Fruit fly (Drosophila melanogaster) whole organism, embryonic: ENCODE measurements around the gene CG8673.

ENCODE experiments used
- ATbp ChIP-seq: fragments of 200-800 bp; sonication (Bioruptor generic); optimal IDR thresholded peaks from 2 replicates; lab custom pipeline; 2017; ENCODE audit warnings: missing biosample characterization, mild to moderate bottlenecking, missing genetic modification characterization, missing genetic modification reagents
- Atf-2 ChIP-seq: fragments of 200-800 bp; sonication (Bioruptor generic); optimal IDR thresholded peaks from 2 replicates; lab custom pipeline; 2016; ENCODE audit warnings: missing biosample characterization, missing genetic modification characterization
- Awh ChIP-seq: fragments of 200-800 bp; sonication (Bioruptor generic); IDR thresholded peaks from 2 replicates; pipeline ENCODE4, ENCODE4 v1.3.6; 2022; ENCODE audit warnings: missing biosample characterization, missing genetic modification characterization
- BtbVII ChIP-seq: fragments of 200-800 bp; sonication (Bioruptor generic); optimal IDR thresholded peaks from 3 replicates; lab custom pipeline; 2017; ENCODE audit warnings: missing biosample characterization, mild to moderate bottlenecking, missing genetic modification characterization
- CG11723 ChIP-seq: fragments of 200-800 bp; sonication (Bioruptor generic); optimal IDR thresholded peaks from 2 replicates; lab custom pipeline; 2017; ENCODE audit warnings: missing biosample characterization, mild to moderate bottlenecking, missing genetic modification characterization
- CG13287 ChIP-seq: fragments of 200-800 bp; sonication (Bioruptor generic); IDR thresholded peaks from 2 replicates; pipeline ENCODE4 v1.3.6; 2022; ENCODE audit warnings: missing biosample characterization, missing genetic modification characterization; ENCODE audit not compliant: partially characterized antibody
- CG14860 ChIP-seq: fragments of 200-800 bp; sonication (Bioruptor generic); IDR thresholded peaks from 3 replicates; pipeline ENCODE4 v1.3.6; 2022; ENCODE audit warnings: missing biosample characterization, missing genetic modification characterization; ENCODE audit not compliant: partially characterized antibody
- CG15514 ChIP-seq: fragments of 200-800 bp; sonication (Bioruptor generic); optimal IDR thresholded peaks from 3 replicates; lab custom pipeline; 2017; ENCODE audit warnings: missing biosample characterization, missing genetic modification characterization, mild to moderate bottlenecking, moderate library complexity, missing genetic modification reagents
- CG16813 ChIP-seq: fragments of 200-800 bp; sonication (Bioruptor generic); IDR thresholded peaks from 3 replicates; pipeline ENCODE4 v1.3.6; 2022; ENCODE audit warnings: missing biosample characterization, missing genetic modification characterization; ENCODE audit not compliant: partially characterized antibody
- CG17361 ChIP-seq: fragments of 200-800 bp; sonication (Bioruptor generic); IDR thresholded peaks from 3 replicates; pipeline ENCODE4 v1.3.6; 2022; ENCODE audit warnings: missing biosample characterization, missing genetic modification characterization
- CG2116 ChIP-seq: fragments of 200-800 bp; sonication (Bioruptor generic); optimal IDR thresholded peaks from 3 replicates; lab custom pipeline; 2018; ENCODE audit warnings: missing biosample characterization, mild to moderate bottlenecking, missing genetic modification characterization
- CG2199 ChIP-seq: fragments of 200-800 bp; sonication (Bioruptor generic); IDR thresholded peaks from 3 replicates; pipeline ENCODE4 v1.3.6; 2022; ENCODE audit warnings: missing biosample characterization, missing genetic modification characterization
- CG3163 ChIP-seq: fragments of 200-800 bp; sonication (Bioruptor generic); optimal IDR thresholded peaks from 3 replicates; lab custom pipeline; 2016; ENCODE audit warnings: missing biosample characterization, missing genetic modification characterization
- CG32532 ChIP-seq: fragments of 200-800 bp; sonication (Bioruptor generic); IDR thresholded peaks from 2 replicates; pipeline ENCODE4 v1.3.6; 2022; ENCODE audit warnings: missing biosample characterization, missing genetic modification characterization
- CG4404 ChIP-seq: fragments of 200-800 bp; sonication (Bioruptor generic); IDR thresholded peaks from 2 replicates; pipeline ENCODE4 v1.3.6; 2022; ENCODE audit warnings: missing biosample characterization, missing genetic modification characterization
- CG4730 ChIP-seq: fragments of 200-800 bp; sonication (Bioruptor generic); IDR thresholded peaks from 2 replicates; pipeline ENCODE4 v1.3.6; 2022; ENCODE audit warnings: missing biosample characterization, missing genetic modification characterization
- CG6175 ChIP-seq: fragments of 200-800 bp; sonication (Bioruptor generic); IDR thresholded peaks from 3 replicates; pipeline ENCODE4 v1.3.6; 2022; ENCODE audit warnings: missing biosample characterization, missing genetic modification characterization
- CG6654 ChIP-seq: fragments of 200-800 bp; sonication (Bioruptor generic); optimal IDR thresholded peaks from 2 replicates; lab custom pipeline; 2017; ENCODE audit warnings: missing biosample characterization, mild to moderate bottlenecking, missing genetic modification characterization
- CG7786 ChIP-seq: fragments of 200-800 bp; sonication (Bioruptor generic); optimal IDR thresholded peaks from 2 replicates; lab custom pipeline; 2016; ENCODE audit warnings: missing biosample characterization, missing genetic modification characterization
- CG8765 ChIP-seq: fragments of 200-800 bp; sonication (Bioruptor generic); IDR thresholded peaks from 2 replicates; pipeline ENCODE4 v1.3.6; 2022; ENCODE audit warnings: missing biosample characterization, missing genetic modification characterization
- Deaf1 ChIP-seq: fragments of 200-800 bp; optimal IDR thresholded peaks from 3 replicates; lab custom pipeline; 2019; ENCODE audit warnings: missing biosample characterization, mild to moderate bottlenecking, missing genetic modification characterization, moderate library complexity
- Drgx ChIP-seq: fragments of 200-800 bp; sonication (Bioruptor generic); IDR thresholded peaks from 2 replicates; pipeline ENCODE4 v1.3.6; 2022; ENCODE audit warnings: missing biosample characterization, missing genetic modification characterization
- Elba2 ChIP-seq: fragments of 200-800 bp; sonication (Bioruptor generic); optimal IDR thresholded peaks from 3 replicates; lab custom pipeline; 2016; ENCODE audit warnings: missing biosample characterization, missing genetic modification characterization
- Nf-YB ChIP-seq: fragments of 200-800 bp; sonication (Bioruptor generic); optimal IDR thresholded peaks from 3 replicates; lab custom pipeline; 2019; ENCODE audit warnings: missing biosample characterization, mild to moderate bottlenecking, missing genetic modification characterization, moderate library complexity
- Optix ChIP-seq: fragments of 200-800 bp; sonication (Bioruptor generic); IDR thresholded peaks from 3 replicates; pipeline ENCODE4 v1.3.6; 2022; ENCODE audit warnings: missing biosample characterization, missing genetic modification characterization
- Ptx1 ChIP-seq: fragments of 200-800 bp; sonication (Bioruptor generic); IDR thresholded peaks from 2 replicates; pipeline ENCODE4 v1.3.6; 2022; ENCODE audit warnings: missing biosample characterization, missing genetic modification characterization
- Six4 ChIP-seq: fragments of 200-800 bp; sonication (Bioruptor generic); optimal IDR thresholded peaks from 2 replicates; lab custom pipeline; 2016; ENCODE audit warnings: missing biosample characterization, missing genetic modification characterization
- Sry-β ChIP-seq: fragments of 200-800 bp; sonication (Bioruptor generic); optimal IDR thresholded peaks from 2 replicates; lab custom pipeline; 2018; ENCODE audit warnings: missing biosample characterization, mild to moderate bottlenecking, missing genetic modification characterization, moderate library complexity
- Xrp1 ChIP-seq: fragments of 200-800 bp; sonication (Bioruptor generic); IDR thresholded peaks from 2 replicates; pipeline ENCODE4 v1.3.6; 2022; ENCODE audit warnings: missing biosample characterization, missing genetic modification characterization
- ab ChIP-seq: fragments of 200-800 bp; sonication (Bioruptor generic); optimal IDR thresholded peaks from 2 replicates; lab custom pipeline; 2016; ENCODE audit warnings: missing biosample characterization, missing genetic modification characterization
- ato ChIP-seq: fragments of 200-800 bp; sonication (Bioruptor generic); IDR thresholded peaks from 2 replicates; pipeline ENCODE4 v1.3.6; 2022; ENCODE audit warnings: missing biosample characterization, missing genetic modification characterization; ENCODE audit not compliant: partially characterized antibody
- bigmax ChIP-seq: fragments of 200-800 bp; sonication (Bioruptor generic); optimal IDR thresholded peaks from 2 replicates; lab custom pipeline; 2018; ENCODE audit warnings: missing biosample characterization, mild to moderate bottlenecking, missing genetic modification characterization
- br ChIP-seq: fragments of >200 bp; optimal IDR thresholded peaks from 2 replicates; lab custom pipeline; 2017
- cas ChIP-seq: fragments of 200-800 bp; sonication (Bioruptor generic); IDR thresholded peaks from 2 replicates; pipeline ENCODE4 v1.3.6; 2022; ENCODE audit warnings: missing biosample characterization, missing genetic modification characterization
- dimm ChIP-seq: fragments of 200-800 bp; sonication (Bioruptor generic); IDR thresholded peaks from 2 replicates; pipeline ENCODE4 v1.3.6; 2022; ENCODE audit warnings: missing biosample characterization, missing genetic modification characterization
- ems ChIP-seq: fragments of 200-800 bp; sonication (Bioruptor generic); optimal IDR thresholded peaks from 3 replicates; lab custom pipeline; 2016; ENCODE audit warnings: missing biosample characterization, missing genetic modification characterization
- gcm ChIP-seq: fragments of 200-800 bp; sonication (Bioruptor generic); optimal IDR thresholded peaks from 2 replicates; lab custom pipeline; 2019; ENCODE audit warnings: missing biosample characterization, mild to moderate bottlenecking, missing genetic modification characterization, moderate library complexity
- hb ChIP-seq: fragments of 200-800 bp; sonication (Bioruptor generic); IDR thresholded peaks from 3 replicates; pipeline ENCODE4 v1.3.6; 2022; ENCODE audit warnings: missing biosample characterization, missing genetic modification characterization; ENCODE audit not compliant: partially characterized antibody
- hbn ChIP-seq: fragments of 200-800 bp; sonication (Bioruptor generic); IDR thresholded peaks from 2 replicates; pipeline ENCODE4 v1.3.6; 2022; ENCODE audit warnings: missing biosample characterization, missing genetic modification characterization; ENCODE audit not compliant: partially characterized antibody
- ind ChIP-seq: fragments of 200-800 bp; sonication (Bioruptor generic); optimal IDR thresholded peaks from 3 replicates; lab custom pipeline; 2016; ENCODE audit warnings: missing biosample characterization, missing genetic modification characterization
- jing ChIP-seq: fragments of 200-800 bp; sonication (Bioruptor generic); optimal IDR thresholded peaks from 2 replicates; lab custom pipeline; 2018; ENCODE audit warnings: missing biosample characterization, mild to moderate bottlenecking, missing genetic modification characterization
- lab ChIP-seq: fragments of 200-800 bp; sonication (Bioruptor generic); optimal IDR thresholded peaks from 3 replicates; lab custom pipeline; 2017; ENCODE audit warnings: missing biosample characterization, missing genetic modification characterization, mild to moderate bottlenecking, moderate library complexity, missing genetic modification reagents
- mld ChIP-seq: fragments of 200-800 bp; sonication (Bioruptor generic); IDR thresholded peaks from 3 replicates; pipeline ENCODE4 v1.3.6; 2022; ENCODE audit warnings: missing biosample characterization, missing genetic modification characterization; ENCODE audit not compliant: partially characterized antibody
- onecut ChIP-seq: fragments of 200-800 bp; sonication (Bioruptor generic); IDR thresholded peaks from 2 replicates; pipeline ENCODE4 v1.3.6; 2022; ENCODE audit warnings: missing biosample characterization, missing genetic modification characterization
- otp ChIP-seq: fragments of 200-800 bp; sonication (Bioruptor generic); IDR thresholded peaks from 3 replicates; pipeline ENCODE4, ENCODE4 v1.3.6; 2022; ENCODE audit warnings: missing biosample characterization, missing genetic modification characterization
- repo ChIP-seq: fragments of 200-800 bp; sonication (Bioruptor generic); optimal IDR thresholded peaks from 2 replicates; lab custom pipeline; 2016; ENCODE audit warnings: missing biosample characterization, missing genetic modification characterization
- sens-2 ChIP-seq: fragments of 200-800 bp; sonication (Bioruptor generic); IDR thresholded peaks from 2 replicates; pipeline ENCODE4 v1.3.6; 2022; ENCODE audit warnings: missing biosample characterization, missing genetic modification characterization
- so ChIP-seq: fragments of 200-800 bp; sonication (Bioruptor generic); IDR thresholded peaks from 3 replicates; pipeline ENCODE4 v1.3.6; 2022; ENCODE audit warnings: missing biosample characterization, missing genetic modification characterization
- tup ChIP-seq: fragments of 200-800 bp; sonication (Bioruptor generic); optimal IDR thresholded peaks from 2 replicates; lab custom pipeline; 2016; ENCODE audit warnings: missing biosample characterization, mild to moderate bottlenecking, missing genetic modification characterization, moderate library complexity
- z ChIP-seq: fragments of 200-800 bp; sonication (Bioruptor generic); IDR thresholded peaks from 3 replicates; pipeline ENCODE4 v1.3.6; 2022; ENCODE audit warnings: missing biosample characterization, missing genetic modification characterization
- zfh1 ChIP-seq: fragments of 200-800 bp; sonication (Bioruptor generic); IDR thresholded peaks from 3 replicates; pipeline ENCODE4 v1.3.6; 2022; ENCODE audit warnings: missing biosample characterization, missing genetic modification characterization

CG8673 gene

dm6 chr2L:8148514-8149085 lies 24.5 kb downstream of the CG8673 start (continued):
- TF ChIP-seq ato (GFP tag; lab: Robert Waterston, UW) (no peak), CG16813 (GFP tag; lab: Robert Waterston, UW) (no peak), hb (GFP tag; lab: Robert Waterston, UW) (no peak), sens-2 (GFP tag; lab: Robert Waterston, UW) (no peak), mld (GFP tag; lab: Robert Waterston, UW) (no peak), otp (no peak), zfh1 (GFP tag; lab: Robert Waterston, UW) (no peak), CG4404 (GFP tag; lab: Robert Waterston, UW) (no peak), Optix (GFP tag; lab: Robert Waterston, UW) (no peak), CG32532 (GFP tag; lab: Robert Waterston, UW) (no peak; the same call in 1 of the 2 replicates), hbn (GFP tag; lab: Robert Waterston, UW) (no peak), Ptx1 (GFP tag; lab: Robert Waterston, UW) (no peak), br (lab: Kevin White, UChicago) (no peak), Awh (GFP tag; lab: Robert Waterston, UW) (no peak; the same call in 1 of the 2 replicates), gcm (no peak), CG17361 (GFP tag; lab: Robert Waterston, UW) (no peak), Drgx (peak; percentile 23; the same call in 1 of the 2 replicates), Xrp1 (GFP tag; lab: Robert Waterston, UW) (no peak), CG2116 (GFP tag; lab: Kevin White, UChicago) (no peak), bigmax (GFP tag; lab: Kevin White, UChicago) (no peak), CG6175 (peak; percentile 95), ind (GFP tag; lab: Kevin White, UChicago) (no peak), so (no peak), CG7786 (GFP tag; lab: Kevin White, UChicago) (no peak), Elba2 (GFP tag; lab: Kevin White, UChicago) (no peak), z (GFP tag; lab: Robert Waterston, UW) (peak; percentile 92), CG4730 (GFP tag; lab: Robert Waterston, UW) (no peak), dimm (GFP tag; lab: Robert Waterston, UW) (no peak), onecut (no peak), CG8765 (GFP tag; lab: Robert Waterston, UW) (no peak), CG14860 (GFP tag; lab: Robert Waterston, UW) (no peak), ATbp (GFP tag; lab: Kevin White, UChicago) (no peak), Sry-β (GFP tag; lab: Kevin White, UChicago) (no peak), Six4 (GFP tag; lab: Kevin White, UChicago) (no peak), lab (GFP tag; lab: Kevin White, UChicago) (peak; percentile 6), jing (GFP tag; lab: Kevin White, UChicago) (no peak), Deaf1 (tag; lab: Kevin White, UChicago) (peak; percentile 74), CG3163 (GFP tag; lab: Kevin White, UChicago) (no peak), CG2199 (0 out of 3 replicates have a peak, but pooled peaks have one; percentile 42), CG13287 (0 out of 2 replicates have a peak, but pooled peaks have one; percentile 11), repo (no peak), CG11723 (GFP tag; lab: Kevin White, UChicago) (no peak), tup (GFP tag; lab: Kevin White, UChicago) (no peak), ems (no peak), cas (GFP tag; lab: Robert Waterston, UW) (no peak), ab (GFP tag; lab: Kevin White, UChicago) (no peak), Nf-YB (GFP tag; lab: Kevin White, UChicago) (no peak), CG15514 (GFP tag; lab: Kevin White, UChicago) (no peak), Atf-2 (GFP tag; lab: Kevin White, UChicago) (no peak), BtbVII (GFP tag; lab: Kevin White, UChicago) (no peak), CG6654 (GFP tag; lab: Kevin White, UChicago) (no peak)
